Fruit fly (Drosophila melanogaster): ENCODE results near the gene CG15537.

dm6 chr3R:30460187-30460586, 16.8 kb upstream of the CG15537 start:
- TF ChIP-seq toe (GFP tag; optimal IDR thresholded peaks at IDR 0.05) (no peak), CG5204 (GFP tag; optimal IDR thresholded peaks at IDR 0.05) (no peak), CG7045 (GFP tag; optimal IDR thresholded peaks at IDR 0.05) (no peak), CG12768 (GFP tag; optimal IDR thresholded peaks at IDR 0.05) (no peak), cic (GFP tag; optimal IDR thresholded peaks at IDR 0.05) (no peak), kay (GFP tag; ENCODE audit: borderline replicate concordance) (no peak), CG11617 (GFP tag; optimal IDR thresholded peaks at IDR 0.05) (no peak), Crg-1 (GFP tag; optimal IDR thresholded peaks at IDR 0.05) (no peak), Clk (GFP tag; optimal IDR thresholded peaks at IDR 0.05) (no peak), tj (GFP tag; optimal IDR thresholded peaks at IDR 0.05) (no peak), Hr96 (GFP tag; optimal IDR thresholded peaks at IDR 0.05) (no peak), CG7101 (tag; optimal IDR thresholded peaks at IDR 0.05) (no peak), ovo (GFP tag; optimal IDR thresholded peaks at IDR 0.05) (no peak), CG33017 (tag; optimal IDR thresholded peaks at IDR 0.05) (no peak)

Data from whole organism, adult.